Fruit fly (Drosophila melanogaster): ENCODE data around the gene Idgf2.

Gene Idgf2

DNA sequence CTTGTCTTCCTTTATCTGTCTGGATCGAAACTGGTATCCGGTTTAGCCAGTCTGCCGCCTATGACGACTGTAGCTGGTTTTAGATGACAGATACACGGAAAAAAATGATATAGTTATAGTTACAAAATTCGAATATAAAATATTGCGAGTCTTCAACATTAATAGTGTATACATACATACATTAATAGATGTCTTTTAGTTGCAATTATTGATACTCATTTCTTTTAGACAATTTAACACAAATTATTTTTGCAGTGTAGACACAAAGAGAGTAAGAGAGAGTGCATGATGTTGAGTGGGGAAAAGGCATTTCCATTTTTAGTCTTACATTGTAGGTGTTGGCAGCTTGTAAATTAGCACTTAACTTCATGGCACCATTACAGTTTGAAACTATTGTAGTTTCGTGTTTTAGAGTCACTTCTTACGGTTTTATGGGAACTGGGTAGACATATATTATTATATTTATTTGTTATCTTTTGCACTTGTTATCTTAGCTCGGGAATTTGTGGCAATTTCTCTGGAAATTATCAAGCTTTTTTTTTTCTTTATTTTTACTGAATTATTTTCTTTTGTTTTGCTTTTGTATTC is 48.2 kb downstream of the Idgf2 start (continued):
- TF ChIP-seq fd96Cb (tag; optimal IDR thresholded peaks at IDR 0.05) (no peak), CG17568 (GFP tag; optimal IDR thresholded peaks at IDR 0.05) (peak; percentile 84), Elba2 (GFP tag; optimal IDR thresholded peaks at IDR 0.05) (peak; percentile 3), CG2202 (tag; optimal IDR thresholded peaks at IDR 0.05) (peak; percentile 91), CG2875 (GFP tag; optimal IDR thresholded peaks at IDR 0.05) (peak; percentile 88), CG12391 (tag; optimal IDR thresholded peaks at IDR 0.05) (peak; percentile 95), yki (optimal IDR thresholded peaks at IDR 0.05) (no peak), ase (GFP tag; IDR thresholded peaks at IDR 0.05) (no peak), HLHmδ (GFP tag; optimal IDR thresholded peaks at IDR 0.05) (no peak), CG8944 (GFP tag; optimal IDR thresholded peaks at IDR 0.05) (peak; percentile 61), pzg (GFP tag; optimal IDR thresholded peaks at IDR 0.05) (no peak), ttk (GFP tag; IDR thresholded peaks at IDR 0.05) (peak; percentile 84), CG7963 (GFP tag; IDR thresholded peaks at IDR 0.05; ENCODE audit: partially characterized antibody) (no peak), CG1832 (GFP tag; optimal IDR thresholded peaks at IDR 0.05) (no peak), CG4360 (GFP tag; IDR thresholded peaks at IDR 0.05) (no peak), TFAM (GFP tag; optimal IDR thresholded peaks at IDR 0.05) (no peak), tll (GFP tag; optimal IDR thresholded peaks at IDR 0.05) (no peak), Scr (GFP tag; IDR thresholded peaks at IDR 0.05; ENCODE audit: partially characterized antibody) (no peak), CG17829 (tag; optimal IDR thresholded peaks at IDR 0.05) (no peak), Hand (GFP tag; optimal IDR thresholded peaks at IDR 0.05) (peak; percentile 56), HLH3B (GFP tag; IDR thresholded peaks at IDR 0.05) (no peak), croc (GFP tag; conservative IDR thresholded peaks at IDR 0.05) (no peak), zen2 (GFP tag; IDR thresholded peaks at IDR 0.05; ENCODE audit: partially characterized antibody) (no peak), CG11560 (tag; IDR thresholded peaks at IDR 0.05) (no peak), gcm2 (GFP tag; optimal IDR thresholded peaks at IDR 0.05) (peak; percentile 35), CG14050 (GFP tag; IDR thresholded peaks at IDR 0.05) (peak; percentile 75), Doc2 (GFP tag; IDR thresholded peaks at IDR 0.05) (no peak), Trl (optimal IDR thresholded peaks at IDR 0.05) (no peak), Trl (GFP tag; optimal IDR thresholded peaks at IDR 0.05) (peak; percentile 27), abd-A (tag; optimal IDR thresholded peaks at IDR 0.05) (peak; percentile 12), pros (GFP tag; optimal IDR thresholded peaks at IDR 0.05) (no peak), CG31224 (GFP tag; IDR thresholded peaks at IDR 0.05) (no peak), CG14710 (tag; optimal IDR thresholded peaks at IDR 0.05) (no peak), her (GFP tag; optimal IDR thresholded peaks at IDR 0.05) (peak; percentile 74), fd64A (GFP tag; optimal IDR thresholded peaks at IDR 0.05) (no peak), CG12155 (GFP tag; optimal IDR thresholded peaks at IDR 0.05) (peak; percentile 77), Oli (tag; optimal IDR thresholded peaks at IDR 0.05) (peak; percentile 91), amos (GFP tag; IDR thresholded peaks at IDR 0.05; ENCODE audit: partially characterized antibody) (no peak), Doc3 (GFP tag; IDR thresholded peaks at IDR 0.05; ENCODE audit: partially characterized antibody) (no peak), CG30431 (GFP tag; optimal IDR thresholded peaks at IDR 0.05) (peak; percentile 71)

dm6 chr2L:16497196-16497595 is 50.1 kb downstream of the Idgf2 start:
- TF ChIP-seq Sox102F (GFP tag; optimal IDR thresholded peaks at IDR 0.05) = peak; percentile 1
- peak; percentile 27 for TF ChIP-seq dmrt99B (tag; optimal IDR thresholded peaks at IDR 0.05)
- TF ChIP-seq Sox100B (GFP tag; optimal IDR thresholded peaks at IDR 0.05) = peak; percentile 1
- no peak for TF ChIP-seq pzg (GFP tag; optimal IDR thresholded peaks at IDR 0.05)
- peak; percentile 26; the same call in 1 of the 2 replicates for TF ChIP-seq Drgx (GFP tag; IDR thresholded peaks at IDR 0.05)
- no peak for TF ChIP-seq CG43689 (GFP tag; IDR thresholded peaks at IDR 0.05)

Measured in whole organism, embryonic.